Fruit fly (Drosophila melanogaster): ENCODE data around the gene CG6689.
A peak's percentile ranks its signal among the peaks of the same experiment; 100 is the strongest.

CG6689 gene

dm6 chr3R:11222587-11222986 lies 2.7 kb upstream of the CG6689 start:
- no peak for TF ChIP-seq CG13204 (GFP tag; optimal IDR thresholded peaks at IDR 0.05)
- TF ChIP-seq Ets98B (GFP tag; IDR thresholded peaks at IDR 0.05) = no peak
- no peak for TF ChIP-seq CG34367 (tag; optimal IDR thresholded peaks at IDR 0.05)
- no peak for TF ChIP-seq CG9948 (tag; optimal IDR thresholded peaks at IDR 0.05)
- no peak for TF ChIP-seq CG4496 (GFP tag; IDR thresholded peaks at IDR 0.05)
- TF ChIP-seq CG10348 (GFP tag; IDR thresholded peaks at IDR 0.05) = no peak
- no peak for TF ChIP-seq CG8159 (tag; optimal IDR thresholded peaks at IDR 0.05)
- no peak for TF ChIP-seq CG8301 (tag; optimal IDR thresholded peaks at IDR 0.05)
- TF ChIP-seq Snoo (tag; optimal IDR thresholded peaks at IDR 0.05) = no peak
- TF ChIP-seq CG32121 (GFP tag; IDR thresholded peaks at IDR 0.05) = no peak
- TF ChIP-seq gl (tag; optimal IDR thresholded peaks at IDR 0.05) = no peak
- no peak for TF ChIP-seq D1 (tag; optimal IDR thresholded peaks at IDR 0.05)
- TF ChIP-seq rn (GFP tag; IDR thresholded peaks at IDR 0.05) = no peak
- no peak for TF ChIP-seq CG15710 (tag; optimal IDR thresholded peaks at IDR 0.05)
- TF ChIP-seq fd96Ca (GFP tag; IDR thresholded peaks at IDR 0.05) = no peak
- no peak for TF ChIP-seq Pif1B (GFP tag; optimal IDR thresholded peaks at IDR 0.05)
- no peak for TF ChIP-seq CG12605 (GFP tag; IDR thresholded peaks at IDR 0.05)
- TF ChIP-seq Pif1A (GFP tag; optimal IDR thresholded peaks at IDR 0.05) = no peak
- no peak for TF ChIP-seq EcR (GFP tag; optimal IDR thresholded peaks at IDR 0.05)
- TF ChIP-seq CG17806 (tag; optimal IDR thresholded peaks at IDR 0.05) = no peak

- TF ChIP-seq CG4496 (GFP tag; IDR thresholded peaks at IDR 0.05) = peak; percentile 78
- peak; percentile 31 for TF ChIP-seq CG17806 (tag; optimal IDR thresholded peaks at IDR 0.05)
- no peak for TF ChIP-seq CG14655 (GFP tag; optimal IDR thresholded peaks at IDR 0.05)
- no peak for TF ChIP-seq CG9948 (tag; optimal IDR thresholded peaks at IDR 0.05)
- TF ChIP-seq D1 (tag; optimal IDR thresholded peaks at IDR 0.05) = no peak
- TF ChIP-seq CG8159 (tag; optimal IDR thresholded peaks at IDR 0.05) = peak; percentile 59
- TF ChIP-seq rn (GFP tag; IDR thresholded peaks at IDR 0.05) = no peak
- peak; percentile 81 for TF ChIP-seq Snoo (tag; optimal IDR thresholded peaks at IDR 0.05)
- peak; percentile 61 for TF ChIP-seq Ets98B (GFP tag; IDR thresholded peaks at IDR 0.05)
- TF ChIP-seq Pif1B (GFP tag; optimal IDR thresholded peaks at IDR 0.05) = no peak
- TF ChIP-seq CG15710 (tag; optimal IDR thresholded peaks at IDR 0.05) = peak; percentile 49
- TF ChIP-seq CG34367 (tag; optimal IDR thresholded peaks at IDR 0.05) = peak; percentile 58
- TF ChIP-seq fd96Ca (GFP tag; IDR thresholded peaks at IDR 0.05) = no peak
- TF ChIP-seq CG13204 (GFP tag; optimal IDR thresholded peaks at IDR 0.05) = no peak
- TF ChIP-seq gl (tag; optimal IDR thresholded peaks at IDR 0.05) = peak; percentile 56
- no peak for TF ChIP-seq CG8301 (tag; optimal IDR thresholded peaks at IDR 0.05)
- TF ChIP-seq CG12605 (GFP tag; IDR thresholded peaks at IDR 0.05) = peak; percentile 81
- TF ChIP-seq CG10348 (GFP tag; IDR thresholded peaks at IDR 0.05) = no peak
- TF ChIP-seq CG32121 (GFP tag; IDR thresholded peaks at IDR 0.05) = peak; percentile 74
- TF ChIP-seq EcR (GFP tag; optimal IDR thresholded peaks at IDR 0.05) = peak; percentile 16
- no peak for TF ChIP-seq Pif1A (GFP tag; optimal IDR thresholded peaks at IDR 0.05)
Measured at dm6 chr3R:11221437-11222230, 1.8 kb upstream of the CG6689 start, which contains the start of the genes CG6693 and RpL3. Gene CG6693, minus strand, starts transcription at chr3R:11221639. Gene RpL3, plus strand, starts transcription at chr3R:11221894.

dm6 chr3R:11216156-11216630 lies 3.7 kb downstream of the CG6689 start, which contains the start of the genes RpS25 and CG4820:
Gene RpS25, minus strand, starts transcription at chr3R:11216287.
Gene CG4820, plus strand, starts transcription at chr3R:11216535.
- TF ChIP-seq Ets98B (GFP tag; IDR thresholded peaks at IDR 0.05) (peak; percentile 51), gl (tag; optimal IDR thresholded peaks at IDR 0.05) (peak; percentile 66), Pif1B (GFP tag; optimal IDR thresholded peaks at IDR 0.05) (peak; percentile 45), CG17806 (tag; optimal IDR thresholded peaks at IDR 0.05) (peak; percentile 38), rn (GFP tag; IDR thresholded peaks at IDR 0.05) (no peak), EcR (GFP tag; optimal IDR thresholded peaks at IDR 0.05) (no peak), CG9948 (tag; optimal IDR thresholded peaks at IDR 0.05) (peak; percentile 11), D1 (tag; optimal IDR thresholded peaks at IDR 0.05) (no peak), CG8301 (tag; optimal IDR thresholded peaks at IDR 0.05) (peak; percentile 48), CG15710 (tag; optimal IDR thresholded peaks at IDR 0.05) (peak; percentile 73), CG34367 (tag; optimal IDR thresholded peaks at IDR 0.05) (peak; percentile 87), CG12605 (GFP tag; IDR thresholded peaks at IDR 0.05) (no peak), CG32121 (GFP tag; IDR thresholded peaks at IDR 0.05) (no peak; the same call in 1 of the 2 replicates), CG8159 (tag; optimal IDR thresholded peaks at IDR 0.05) (peak; percentile 63), CG13204 (GFP tag; optimal IDR thresholded peaks at IDR 0.05) (no peak), CG14655 (GFP tag; optimal IDR thresholded peaks at IDR 0.05) (no peak), Snoo (tag; optimal IDR thresholded peaks at IDR 0.05) (peak; percentile 92), Pif1A (GFP tag; optimal IDR thresholded peaks at IDR 0.05) (no peak), fd96Ca (GFP tag; IDR thresholded peaks at IDR 0.05) (no peak), CG4496 (GFP tag; IDR thresholded peaks at IDR 0.05) (peak; percentile 51; the same call in 1 of the 3 replicates), CG10348 (GFP tag; IDR thresholded peaks at IDR 0.05) (no peak)

dm6 chr3R:11214449-11214950 lies 5.4 kb downstream of the CG6689 start, which contains the start of gene ZnT86D:
Gene ZnT86D, minus strand, starts transcription at chr3R:11214539.
- TF ChIP-seq CG14655 (GFP tag; optimal IDR thresholded peaks at IDR 0.05) (no peak), EcR (GFP tag; optimal IDR thresholded peaks at IDR 0.05) (peak; percentile 33), CG10348 (GFP tag; IDR thresholded peaks at IDR 0.05) (no peak), Ets98B (GFP tag; IDR thresholded peaks at IDR 0.05) (peak; percentile 35; the same call in 1 of the 2 replicates), CG8159 (tag; optimal IDR thresholded peaks at IDR 0.05) (peak; percentile 66), CG17806 (tag; optimal IDR thresholded peaks at IDR 0.05) (peak; percentile 45), CG34367 (tag; optimal IDR thresholded peaks at IDR 0.05) (peak; percentile 45), Pif1A (GFP tag; optimal IDR thresholded peaks at IDR 0.05) (no peak), CG8301 (tag; optimal IDR thresholded peaks at IDR 0.05) (peak; percentile 47), Snoo (tag; optimal IDR thresholded peaks at IDR 0.05) (peak; percentile 35), CG12605 (GFP tag; IDR thresholded peaks at IDR 0.05) (peak; percentile 55), CG15710 (tag; optimal IDR thresholded peaks at IDR 0.05) (peak; percentile 62), CG4496 (GFP tag; IDR thresholded peaks at IDR 0.05) (peak; percentile 51; the same call in 1 of the 3 replicates), fd96Ca (GFP tag; IDR thresholded peaks at IDR 0.05) (no peak), D1 (tag; optimal IDR thresholded peaks at IDR 0.05) (no peak), CG32121 (GFP tag; IDR thresholded peaks at IDR 0.05) (peak; percentile 10; the same call in 1 of the 2 replicates), rn (GFP tag; IDR thresholded peaks at IDR 0.05) (0 out of 2 replicates have a peak, but pooled peaks have one; percentile 12), CG13204 (GFP tag; optimal IDR thresholded peaks at IDR 0.05) (no peak), Pif1B (GFP tag; optimal IDR thresholded peaks at IDR 0.05) (peak; percentile 39), CG9948 (tag; optimal IDR thresholded peaks at IDR 0.05) (peak; percentile 58), gl (tag; optimal IDR thresholded peaks at IDR 0.05) (no peak)
